Worm (Caenorhabditis elegans): ENCODE measurements around the gene sri-31.

ce11 chrII:3038453-3038909, 12.3 kb upstream of the sri-31 start, which contains the start of the genes B0454.26 and B0454.5:
- TF ChIP-seq F16B12.6 (tag; optimal IDR thresholded peaks at IDR 0.05) = no peak
- TF ChIP-seq nhr-90 (tag; optimal IDR thresholded peaks at IDR 0.05; ENCODE audit: poor library complexity) = no peak
- TF ChIP-seq blmp-1 (tag; optimal IDR thresholded peaks at IDR 0.05) = peak; percentile 58
- no peak for TF ChIP-seq nhr-19 (GFP tag; conservative IDR thresholded peaks at IDR 0.05)
- TF ChIP-seq aly-2 (tag; optimal IDR thresholded peaks at IDR 0.05) = no peak
- TF ChIP-seq nhr-71 (tag; optimal IDR thresholded peaks at IDR 0.05) = no peak
- TF ChIP-seq sup-37 (GFP tag; optimal IDR thresholded peaks at IDR 0.05) = no peak
- no peak for TF ChIP-seq zag-1 (tag; optimal IDR thresholded peaks at IDR 0.05)
- no peak for TF ChIP-seq elt-2 (tag; optimal IDR thresholded peaks at IDR 0.05)
- TF ChIP-seq unc-130 (tag; optimal IDR thresholded peaks at IDR 0.05) = no peak
- TF ChIP-seq tbx-2 (tag; optimal IDR thresholded peaks at IDR 0.05) = no peak
- TF ChIP-seq ztf-11 (tag; optimal IDR thresholded peaks at IDR 0.05) = no peak
